Fruit fly (Drosophila melanogaster) whole organism, prepupa: ENCODE results near the gene CG3386.

Source experiments
- Blimp-1 ChIP-seq: fragments of 200-800 bp; sonication (Bioruptor generic); optimal IDR thresholded peaks from 3 replicates; lab custom pipeline; 2017; ENCODE audit warnings: missing biosample characterization, missing genetic modification characterization, mild to moderate bottlenecking, moderate library complexity, missing genetic modification reagents
- CG10631 ChIP-seq: fragments of 200-800 bp; sonication (Bioruptor generic); optimal IDR thresholded peaks from 2 replicates; lab custom pipeline; 2016; ENCODE audit warnings: missing biosample characterization, missing genetic modification characterization
- CG11294 ChIP-seq: fragments of 200-800 bp; sonication (Bioruptor generic); IDR thresholded peaks from 2 replicates; pipeline ENCODE4 v1.3.6; 2022; ENCODE audit warnings: missing biosample characterization, missing genetic modification characterization
- CG11762 ChIP-seq: fragments of 200-800 bp; sonication (Bioruptor generic); optimal IDR thresholded peaks from 3 replicates; lab custom pipeline; 2016; ENCODE audit warnings: missing biosample characterization, missing genetic modification characterization; ENCODE audit not compliant: insufficient read depth
- CG11902 ChIP-seq: fragments of 200-800 bp; sonication (Bioruptor generic); optimal IDR thresholded peaks from 3 replicates; lab custom pipeline; 2016; ENCODE audit warnings: missing biosample characterization, missing genetic modification characterization
- CG15336 ChIP-seq: fragments of 200-800 bp; sonication (Bioruptor generic); IDR thresholded peaks from 2 replicates; pipeline ENCODE4 v1.3.6; 2022; ENCODE audit warnings: missing biosample characterization, missing genetic modification characterization
- CG1621 ChIP-seq: fragments of 200-800 bp; sonication (Bioruptor generic); optimal IDR thresholded peaks from 3 replicates; lab custom pipeline; 2018; ENCODE audit warnings: missing biosample characterization, mild to moderate bottlenecking, missing genetic modification characterization
- CG16779 ChIP-seq: fragments of 200-800 bp; sonication (Bioruptor generic); optimal IDR thresholded peaks from 3 replicates; lab custom pipeline; 2017; ENCODE audit warnings: missing biosample characterization, mild to moderate bottlenecking, missing genetic modification characterization
- CG3032 ChIP-seq: fragments of 200-800 bp; optimal IDR thresholded peaks from 2 replicates; lab custom pipeline; 2019; ENCODE audit warnings: missing biosample characterization, mild to moderate bottlenecking, missing genetic modification characterization, moderate library complexity
- CG31627 ChIP-seq: fragments of 200-800 bp; sonication (Bioruptor generic); optimal IDR thresholded peaks from 3 replicates; lab custom pipeline; 2016; ENCODE audit warnings: missing biosample characterization, missing genetic modification characterization
- CG34406 ChIP-seq: fragments of 200-800 bp; sonication (Bioruptor generic); optimal IDR thresholded peaks from 3 replicates; lab custom pipeline; 2016; ENCODE audit warnings: missing biosample characterization, missing genetic modification characterization
- CG3919 ChIP-seq: fragments of 200-800 bp; sonication (Bioruptor generic); optimal IDR thresholded peaks from 3 replicates; lab custom pipeline; 2016; ENCODE audit warnings: missing biosample characterization, missing genetic modification characterization
- CG4318 ChIP-seq: fragments of 200-800 bp; sonication (Bioruptor generic); optimal IDR thresholded peaks from 3 replicates; lab custom pipeline; 2017; ENCODE audit warnings: missing biosample characterization, mild to moderate bottlenecking, missing genetic modification characterization
- CG6163 ChIP-seq: fragments of 200-800 bp; sonication (Bioruptor generic); IDR thresholded peaks from 3 replicates; pipeline ENCODE4 v1.3.6; 2022; ENCODE audit warnings: missing biosample characterization, missing genetic modification characterization
- CG6792 ChIP-seq: fragments of 200-800 bp; sonication (Bioruptor generic); optimal IDR thresholded peaks from 3 replicates; lab custom pipeline; 2016; ENCODE audit warnings: missing biosample characterization, missing genetic modification characterization
- CG6808 ChIP-seq: fragments of 200-800 bp; sonication (Bioruptor generic); optimal IDR thresholded peaks from 3 replicates; lab custom pipeline; 2017; ENCODE audit warnings: missing biosample characterization, missing genetic modification characterization, mild to moderate bottlenecking, moderate library complexity, missing genetic modification reagents
- CG6854 ChIP-seq: fragments of 200-800 bp; sonication (Bioruptor generic); optimal IDR thresholded peaks from 2 replicates; lab custom pipeline; 2017; ENCODE audit warnings: missing biosample characterization, mild to moderate bottlenecking, missing genetic modification characterization
- CG7368 ChIP-seq: fragments of 200-800 bp; sonication (Bioruptor generic); optimal IDR thresholded peaks from 3 replicates; lab custom pipeline; 2016; ENCODE audit warnings: missing biosample characterization, missing genetic modification characterization
- CG8119 ChIP-seq: fragments of 200-800 bp; sonication (Bioruptor generic); IDR thresholded peaks from 3 replicates; pipeline ENCODE4 v1.3.6; 2022; ENCODE audit warnings: missing biosample characterization, missing genetic modification characterization
- CG8319 ChIP-seq: fragments of 200-800 bp; sonication (Bioruptor generic); optimal IDR thresholded peaks from 3 replicates; lab custom pipeline; 2016; ENCODE audit warnings: missing biosample characterization, missing genetic modification characterization
- CG8632 ChIP-seq: fragments of 200-800 bp; sonication (Bioruptor generic); optimal IDR thresholded peaks from 3 replicates; lab custom pipeline; 2016; ENCODE audit warnings: missing biosample characterization, missing genetic modification characterization
- CG9139 ChIP-seq: fragments of 200-800 bp; sonication (Bioruptor generic); optimal IDR thresholded peaks from 3 replicates; lab custom pipeline; 2017; ENCODE audit warnings: missing biosample characterization, mild to moderate bottlenecking, missing genetic modification characterization
- Eip75B ChIP-seq: fragments of 200-800 bp; sonication (Bioruptor generic); optimal IDR thresholded peaks from 3 replicates; lab custom pipeline; 2016; ENCODE audit warnings: missing biosample characterization, missing genetic modification characterization
- Eip78C ChIP-seq: fragments of 200-800 bp; sonication (Bioruptor generic); peaks from one replicate; lab custom pipeline; 2016; ENCODE audit warnings: missing biosample characterization, missing genetic modification characterization
- Eip93F ChIP-seq: fragments of 200-800 bp; sonication (Bioruptor generic); optimal IDR thresholded peaks from 2 replicates; lab custom pipeline; 2016; ENCODE audit warnings: missing biosample characterization, mild to moderate bottlenecking, missing genetic modification characterization
- Ets21C ChIP-seq: fragments of 200-800 bp; sonication (Bioruptor generic); optimal IDR thresholded peaks from 3 replicates; lab custom pipeline; 2016; ENCODE audit warnings: missing biosample characterization, missing genetic modification characterization
- Ets96B ChIP-seq: fragments of 200-800 bp; optimal IDR thresholded peaks from 2 replicates; lab custom pipeline; 2019; ENCODE audit warnings: missing biosample characterization, mild to moderate bottlenecking, missing genetic modification characterization, moderate library complexity
- Gug ChIP-seq: fragments of 200-800 bp; sonication (Bioruptor generic); IDR thresholded peaks from 2 replicates; pipeline ENCODE4 v1.3.6; 2022; ENCODE audit warnings: missing biosample characterization, missing genetic modification characterization
- Hr38 ChIP-seq: sonication (Bioruptor generic); optimal IDR thresholded peaks from 2 replicates; lab custom pipeline; 2016; ENCODE audit warnings: missing biosample characterization, missing genetic modification characterization
- Lpt ChIP-seq: fragments of 200-800 bp; sonication (Bioruptor generic); optimal IDR thresholded peaks from 3 replicates; lab custom pipeline; 2016; ENCODE audit warnings: missing biosample characterization, missing genetic modification characterization
- OdsH ChIP-seq: fragments of 200-800 bp; sonication (Bioruptor generic); optimal IDR thresholded peaks from 3 replicates; lab custom pipeline; 2016; ENCODE audit warnings: missing biosample characterization, missing genetic modification characterization
- Sox102F ChIP-seq: fragments of 200-800 bp; sonication (Bioruptor generic); optimal IDR thresholded peaks from 2 replicates; lab custom pipeline; 2016; ENCODE audit warnings: missing biosample characterization, mild to moderate bottlenecking, missing genetic modification characterization
- Sox14 ChIP-seq: fragments of 200-800 bp; sonication (Bioruptor generic); optimal IDR thresholded peaks from 3 replicates; lab custom pipeline; 2016; ENCODE audit warnings: missing biosample characterization, missing genetic modification characterization
- achi ChIP-seq: fragments of 200-800 bp; sonication (Bioruptor generic); optimal IDR thresholded peaks from 3 replicates; lab custom pipeline; 2016; ENCODE audit warnings: missing biosample characterization, missing genetic modification characterization
- esn ChIP-seq: fragments of 200-800 bp; sonication (Bioruptor generic); optimal IDR thresholded peaks from 2 replicates; lab custom pipeline; 2016; ENCODE audit warnings: missing biosample characterization, mild to moderate bottlenecking, missing genetic modification characterization, moderate library complexity
- fd59A ChIP-seq: fragments of 200-800 bp; sonication (Bioruptor generic); optimal IDR thresholded peaks from 2 replicates; lab custom pipeline; 2017; ENCODE audit warnings: missing biosample characterization, mild to moderate bottlenecking, missing genetic modification characterization, missing genetic modification reagents
- fd85E ChIP-seq: fragments of 200-800 bp; sonication (Bioruptor generic); optimal IDR thresholded peaks from 3 replicates; lab custom pipeline; 2016; ENCODE audit warnings: missing biosample characterization, missing genetic modification characterization
- net ChIP-seq: fragments of 200-800 bp; sonication (Bioruptor generic); optimal IDR thresholded peaks from 3 replicates; lab custom pipeline; 2016; ENCODE audit warnings: missing biosample characterization, missing genetic modification characterization
- pdm3 ChIP-seq: fragments of 200-800 bp; sonication (Bioruptor generic); optimal IDR thresholded peaks from 3 replicates; lab custom pipeline; 2016; ENCODE audit warnings: missing biosample characterization, missing genetic modification characterization
- salr ChIP-seq, 2 experiments: fragments of 200-800 bp; sonication (Bioruptor generic); optimal IDR thresholded peaks; 3 replicates each; lab custom pipeline; 2016 to 2018; ENCODE audit warnings: missing biosample characterization in 2 of 2, missing genetic modification characterization in 2 of 2, mild to moderate bottlenecking in 1 of 2
- ss ChIP-seq, 2 experiments: fragments of 200-800 bp; sonication (Bioruptor generic); optimal IDR thresholded peaks; 2 replicates in 1 of 2; 3 replicates in 1 of 2; lab custom pipeline; 2017 to 2018; ENCODE audit warnings: mild to moderate bottlenecking in 2 of 2, missing biosample characterization in 2 of 2, missing genetic modification characterization in 2 of 2, moderate library complexity in 1 of 2
- topi ChIP-seq: fragments of 200-800 bp; sonication (Bioruptor generic); optimal IDR thresholded peaks from 3 replicates; lab custom pipeline; 2016; ENCODE audit warnings: missing biosample characterization, missing genetic modification characterization

Gene CG3386

DNA sequence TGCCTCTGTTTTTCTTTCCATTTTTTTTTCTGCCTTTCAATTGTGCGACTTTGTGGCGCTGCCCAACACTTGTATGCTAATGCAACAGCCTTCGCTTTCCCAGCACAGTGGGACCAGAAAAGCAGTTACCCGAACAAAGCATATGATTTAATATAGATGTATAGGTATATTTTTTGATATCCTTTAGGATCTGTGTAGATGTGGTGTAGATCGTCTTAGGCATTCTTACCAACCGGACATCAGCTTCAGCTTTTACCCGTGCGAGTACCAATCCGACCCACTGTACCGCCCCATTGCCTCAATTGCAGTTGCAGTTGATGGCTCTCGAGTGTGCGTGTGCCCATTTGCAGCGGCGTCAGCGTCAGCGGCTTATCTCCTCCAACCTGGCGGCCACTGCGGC lies 45.8 kb downstream of the CG3386 start (continued):
- TF ChIP-seq salr (GFP tag; optimal IDR thresholded peaks at IDR 0.05; lab: Kevin White, UChicago) = peak; percentile 52 to 95
- TF ChIP-seq esn (GFP tag; lab: Kevin White, UChicago) = peak; percentile 66
- TF ChIP-seq topi = peak; percentile 63
- TF ChIP-seq Ets21C (GFP tag; lab: Kevin White, UChicago) = peak; percentile 37
- peak; percentile 38 to 52 for TF ChIP-seq ss (GFP tag; optimal IDR thresholded peaks at IDR 0.05; lab: Kevin White, UChicago)
- peak; percentile 83 for TF ChIP-seq Eip75B (GFP tag; lab: Kevin White, UChicago)
- TF ChIP-seq pdm3 (GFP tag; lab: Kevin White, UChicago) = peak; percentile 93
- TF ChIP-seq achi (GFP tag; lab: Kevin White, UChicago) = peak; percentile 92
- TF ChIP-seq net = peak; percentile 93
- TF ChIP-seq Sox14 = peak; percentile 90
- TF ChIP-seq CG34406 (GFP tag; lab: Kevin White, UChicago) = peak; percentile 65
- peak; percentile 61 for TF ChIP-seq CG8632 (GFP tag; lab: Kevin White, UChicago)
- TF ChIP-seq Gug (GFP tag; lab: Robert Waterston, UW) = peak; percentile 97
- peak; percentile 98 for TF ChIP-seq CG4318 (GFP tag; lab: Kevin White, UChicago)
- TF ChIP-seq Hr38 (GFP tag; lab: Kevin White, UChicago) = peak; percentile 72
- TF ChIP-seq CG31627 (GFP tag; lab: Kevin White, UChicago) = peak; percentile 65
- peak; percentile 91 for TF ChIP-seq CG10631 (GFP tag; lab: Kevin White, UChicago)
- peak; percentile 94 for TF ChIP-seq OdsH (GFP tag; lab: Kevin White, UChicago)
- peak; percentile 66 for TF ChIP-seq CG11902 (GFP tag; lab: Kevin White, UChicago)
- TF ChIP-seq CG3919 = peak; percentile 90
- peak; percentile 97 for TF ChIP-seq Lpt (GFP tag; lab: Kevin White, UChicago)
- no peak for TF ChIP-seq Blimp-1 (GFP tag; lab: Kevin White, UChicago)
- TF ChIP-seq CG3032 = peak; percentile 64

dm6 chr3L:635529-635928 lies 46.7 kb downstream of the CG3386 start:
- TF ChIP-seq fd85E (GFP tag; lab: Kevin White, UChicago) (no peak), CG31627 (GFP tag; lab: Kevin White, UChicago) (no peak), CG9139 (GFP tag; lab: Kevin White, UChicago) (no peak), CG16779 (tag; lab: Kevin White, UChicago) (no peak), CG11294 (GFP tag; lab: Robert Waterston, UW) (no peak)

- TF ChIP-seq CG11902 (GFP tag; lab: Kevin White, UChicago) = no peak
These were observed 47.3 kb downstream of the CG3386 start for dm6 chr3L:635016-635363.

DNA sequence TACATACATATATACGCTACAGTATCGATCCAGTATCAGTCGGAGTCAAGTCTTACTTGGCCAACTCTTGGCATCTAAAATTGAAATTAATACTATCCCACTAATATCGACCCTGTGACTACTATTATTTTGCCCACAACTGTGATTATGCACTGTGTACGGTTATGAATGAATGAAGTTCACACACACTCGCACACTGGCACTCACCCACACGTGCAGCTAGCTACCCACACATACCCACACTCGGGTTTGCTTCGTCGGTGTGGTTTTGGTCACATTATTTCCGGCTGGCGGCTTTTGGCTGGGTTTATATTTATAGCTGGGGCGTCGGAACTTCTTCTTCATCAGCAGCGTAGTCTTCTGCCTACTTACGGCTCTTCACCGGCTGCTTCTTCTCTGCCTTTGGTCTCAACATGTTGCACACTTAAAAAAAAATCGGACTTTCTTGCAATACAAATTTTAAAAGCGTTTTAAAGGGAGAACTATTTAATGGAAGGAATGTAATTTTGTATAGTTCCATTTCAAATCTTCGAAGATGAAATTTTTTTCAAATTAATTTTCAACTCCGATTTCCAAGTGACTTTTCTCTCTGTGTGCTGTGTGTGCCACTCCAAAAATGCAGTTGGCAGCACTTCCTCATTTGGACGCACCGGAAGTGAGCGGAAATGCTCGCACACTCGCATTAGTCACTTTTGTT lies 47.8 kb downstream of the CG3386 start:
- TF ChIP-seq CG15336 (GFP tag; lab: Robert Waterston, UW) (peak; percentile 94), CG7368 (GFP tag; lab: Kevin White, UChicago) (peak; percentile 83), CG6854 (no peak), Eip93F (GFP tag; lab: Kevin White, UChicago) (no peak), Sox102F (GFP tag; lab: Kevin White, UChicago) (peak; percentile 77), CG3919 (peak; percentile 86), OdsH (GFP tag; lab: Kevin White, UChicago) (peak; percentile 88), CG1621 (peak; percentile 54), Sox14 (peak; percentile 83), topi (peak; percentile 79), Blimp-1 (GFP tag; lab: Kevin White, UChicago) (peak; percentile 26), CG6163 (GFP tag; lab: Robert Waterston, UW) (peak; percentile 95), CG10631 (GFP tag; lab: Kevin White, UChicago) (peak; percentile 84), CG9139 (GFP tag; lab: Kevin White, UChicago) (peak; percentile 27), CG11762 (GFP tag; lab: Kevin White, UChicago) (peak; percentile 80), ss (GFP tag; optimal IDR thresholded peaks at IDR 0.05; lab: Kevin White, UChicago) (peak; percentile 49 to 64), Gug (GFP tag; lab: Robert Waterston, UW) (peak; percentile 85), CG6808 (GFP tag; lab: Kevin White, UChicago) (peak; percentile 64), CG8119 (GFP tag; lab: Robert Waterston, UW) (peak; percentile 93), Hr38 (GFP tag; lab: Kevin White, UChicago) (no peak), Eip78C (GFP tag; lab: Kevin White, UChicago) (peak; percentile 93), Lpt (GFP tag; lab: Kevin White, UChicago) (peak; percentile 88), CG6792 (peak; percentile 79), salr (GFP tag; optimal IDR thresholded peaks at IDR 0.05; lab: Kevin White, UChicago) (peak; percentile 66 to 88), CG4318 (GFP tag; lab: Kevin White, UChicago) (peak; percentile 81), CG8319 (peak; percentile 57), CG8632 (GFP tag; lab: Kevin White, UChicago) (peak; percentile 71), Ets96B (peak; percentile 74), fd85E (GFP tag; lab: Kevin White, UChicago) (peak; percentile 47), fd59A (GFP tag; lab: Kevin White, UChicago) (peak; percentile 64)
